Worm (Caenorhabditis elegans): Measurements from ENCODE around the gene F17C11.26.

Gene F17C11.26

ce11 chrV:10947930-10948329 lies 6.7 kb downstream of the F17C11.26 start, which contains the start of gene F17C11.2:
F17C11.2 (plus strand) TSS chrV:10948230.
- TF ChIP-seq nhr-237 (tag; optimal IDR thresholded peaks at IDR 0.05) (no peak), flh-1 (GFP tag; optimal IDR thresholded peaks at IDR 0.05) (no peak), snpc-4 (tag; optimal IDR thresholded peaks at IDR 0.05) (no peak), drap-1 (GFP tag; optimal IDR thresholded peaks at IDR 0.05) (no peak), cnd-1 (tag; optimal IDR thresholded peaks at IDR 0.05) (no peak), elt-1 (tag; optimal IDR thresholded peaks at IDR 0.05; ENCODE audit: borderline replicate concordance, insufficient read depth) (no peak), mep-1 (tag; optimal IDR thresholded peaks at IDR 0.05) (no peak), bed-3 (GFP tag; optimal IDR thresholded peaks at IDR 0.05) (no peak), ceh-83 (GFP tag; optimal IDR thresholded peaks at IDR 0.05) (no peak)

ce11 chrV:10949511-10949910 lies 8.3 kb downstream of the F17C11.26 start, which contains the start of gene col-153:
col-153 (plus strand) TSS chrV:10949811.
- no peak for TF ChIP-seq bed-3 (GFP tag; optimal IDR thresholded peaks at IDR 0.05)
- no peak for TF ChIP-seq unc-62 (GFP tag; optimal IDR thresholded peaks at IDR 0.05)
- TF ChIP-seq elt-1 (tag; optimal IDR thresholded peaks at IDR 0.05; ENCODE audit: borderline replicate concordance, insufficient read depth) = no peak
- TF ChIP-seq cnd-1 (tag; optimal IDR thresholded peaks at IDR 0.05) = no peak
- TF ChIP-seq drap-1 (GFP tag; optimal IDR thresholded peaks at IDR 0.05) = no peak
- TF ChIP-seq ceh-83 (GFP tag; optimal IDR thresholded peaks at IDR 0.05) = no peak
- TF ChIP-seq M03D4.4 (tag; optimal IDR thresholded peaks at IDR 0.05) = no peak
- TF ChIP-seq blmp-1 (tag; optimal IDR thresholded peaks at IDR 0.05) = no peak
- TF ChIP-seq zip-8 (tag; optimal IDR thresholded peaks at IDR 0.05) = no peak
- no peak for TF ChIP-seq hlh-1 (tag; optimal IDR thresholded peaks at IDR 0.05)
- no peak for TF ChIP-seq mls-2 (tag; optimal IDR thresholded peaks at IDR 0.05)
- TF ChIP-seq nhr-2 (tag; optimal IDR thresholded peaks at IDR 0.05) = no peak
- TF ChIP-seq sptf-1 (tag; optimal IDR thresholded peaks at IDR 0.05) = no peak

ce11 chrV:10951655-10952278 lies 10.5 kb downstream of the F17C11.26 start, which contains the start of gene F17C11.4:
F17C11.4 (plus strand) TSS chrV:10951860.
- TF ChIP-seq unc-120 (tag; optimal IDR thresholded peaks at IDR 0.05; ENCODE audit: poor library complexity, severe bottlenecking) = peak; percentile 14
- TF ChIP-seq ceh-43 (GFP tag; optimal IDR thresholded peaks at IDR 0.05) = no peak
- no peak for TF ChIP-seq unc-62 (GFP tag; optimal IDR thresholded peaks at IDR 0.05)
- no peak for TF ChIP-seq mab-5 (tag; optimal IDR thresholded peaks at IDR 0.05)
- no peak for TF ChIP-seq ham-2 (GFP tag; optimal IDR thresholded peaks at IDR 0.05)
- no peak for TF ChIP-seq cnd-1 (tag; optimal IDR thresholded peaks at IDR 0.05)
- peak; percentile 6 for TF ChIP-seq ces-1 (GFP tag; optimal IDR thresholded peaks at IDR 0.05)
- no peak for TF ChIP-seq unc-39 (tag; optimal IDR thresholded peaks at IDR 0.05)

- no peak for TF ChIP-seq zip-8 (tag; optimal IDR thresholded peaks at IDR 0.05)
- no peak for TF ChIP-seq hlh-1 (tag; optimal IDR thresholded peaks at IDR 0.05)
- no peak for TF ChIP-seq lsy-2 (tag; optimal IDR thresholded peaks at IDR 0.05)
- TF ChIP-seq ceh-83 (GFP tag; optimal IDR thresholded peaks at IDR 0.05) = no peak
- TF ChIP-seq drap-1 (GFP tag; optimal IDR thresholded peaks at IDR 0.05) = no peak
- no peak for TF ChIP-seq lin-13 (tag; optimal IDR thresholded peaks at IDR 0.05)
- no peak for TF ChIP-seq elt-1 (tag; optimal IDR thresholded peaks at IDR 0.05; ENCODE audit: borderline replicate concordance, insufficient read depth)
- no peak for TF ChIP-seq unc-62 (GFP tag; optimal IDR thresholded peaks at IDR 0.05)
- no peak for TF ChIP-seq nhr-28 (tag; optimal IDR thresholded peaks at IDR 0.05)
- TF ChIP-seq mls-2 (tag; optimal IDR thresholded peaks at IDR 0.05) = no peak
- TF ChIP-seq nhr-12 (tag; optimal IDR thresholded peaks at IDR 0.05) = no peak
- TF ChIP-seq ceh-43 (GFP tag; optimal IDR thresholded peaks at IDR 0.05) = no peak
- no peak for TF ChIP-seq cnd-1 (tag; optimal IDR thresholded peaks at IDR 0.05)
- no peak for TF ChIP-seq mab-5 (tag; optimal IDR thresholded peaks at IDR 0.05)
- TF ChIP-seq elt-3 (tag; optimal IDR thresholded peaks at IDR 0.05) = no peak
- TF ChIP-seq blmp-1 (tag; optimal IDR thresholded peaks at IDR 0.05) = no peak
- TF ChIP-seq ztf-11 (tag; optimal IDR thresholded peaks at IDR 0.05) = no peak
- no peak for TF ChIP-seq ces-1 (GFP tag; optimal IDR thresholded peaks at IDR 0.05)
These were observed 12.4 kb downstream of the F17C11.26 start for ce11 chrV:10953471-10954155.

ce11 chrV:10954334-10954733 lies 13.1 kb downstream of the F17C11.26 start, which contains the start of gene clec-221:
clec-221 (minus strand) TSS chrV:10954434.
- TF ChIP-seq pha-4 (tag; optimal IDR thresholded peaks at IDR 0.05) (no peak), nhr-2 (tag; optimal IDR thresholded peaks at IDR 0.05) (no peak), ceh-39 (tag; optimal IDR thresholded peaks at IDR 0.05) (no peak), ztf-11 (tag; optimal IDR thresholded peaks at IDR 0.05) (no peak), hlh-1 (tag; optimal IDR thresholded peaks at IDR 0.05) (no peak), nhr-237 (tag; optimal IDR thresholded peaks at IDR 0.05) (no peak), unc-62 (GFP tag; optimal IDR thresholded peaks at IDR 0.05) (no peak), zip-8 (tag; optimal IDR thresholded peaks at IDR 0.05) (no peak), cnd-1 (tag; optimal IDR thresholded peaks at IDR 0.05) (no peak), nhr-28 (tag; optimal IDR thresholded peaks at IDR 0.05) (no peak)
